Worm (Caenorhabditis elegans): ENCODE measurements around the gene gvd-1.

The gvd-1 gene

ce11 chrII:423086-423485 is 34.6 kb downstream of the gvd-1 start, which contains the start of gene C24H12.8:
TSS of gene C24H12.8 (minus strand) at chrII:423186.
- TF ChIP-seq him-1 (tag; optimal IDR thresholded peaks at IDR 0.05) = no peak
- no peak for TF ChIP-seq attf-5 (GFP tag; optimal IDR thresholded peaks at IDR 0.05)
- TF ChIP-seq madf-8 (GFP tag; conservative IDR thresholded peaks at IDR 0.05) = no peak
- no peak for TF ChIP-seq hmg-1.2 (GFP tag; IDR thresholded peaks at IDR 0.05)
- TF ChIP-seq ccch-3 (GFP tag; optimal IDR thresholded peaks at IDR 0.05) = no peak
- no peak for TF ChIP-seq pha-4 (tag; optimal IDR thresholded peaks at IDR 0.05)
- TF ChIP-seq madf-6 (GFP tag; IDR thresholded peaks at IDR 0.05) = no peak
- TF ChIP-seq ztf-3 (GFP tag; optimal IDR thresholded peaks at IDR 0.05) = no peak
- TF ChIP-seq Y67H2A.10 (GFP tag; conservative IDR thresholded peaks at IDR 0.05) = no peak
- no peak for TF ChIP-seq nfya-2 (GFP tag; IDR thresholded peaks at IDR 0.05)
- TF ChIP-seq gei-17 (GFP tag; optimal IDR thresholded peaks at IDR 0.05) = no peak
- TF ChIP-seq nfya-1 (tag; optimal IDR thresholded peaks at IDR 0.05; ENCODE audit: borderline replicate concordance, insufficient read depth) = no peak
- TF ChIP-seq sea-2 (GFP tag; IDR thresholded peaks at IDR 0.05) = no peak
- no peak for TF ChIP-seq mel-28 (tag; optimal IDR thresholded peaks at IDR 0.05; ENCODE audit: borderline replicate concordance)

- TF ChIP-seq nhr-90 (tag; optimal IDR thresholded peaks at IDR 0.05) (no peak), ceh-40 (GFP tag; IDR thresholded peaks at IDR 0.05) (no peak), lin-40 (tag; optimal IDR thresholded peaks at IDR 0.05) (no peak), F55B11.4 (tag; optimal IDR thresholded peaks at IDR 0.05; ENCODE audit: borderline replicate concordance, insufficient read depth) (no peak), mcd-1 (GFP tag; IDR thresholded peaks at IDR 0.05) (no peak), pha-4 (tag; optimal IDR thresholded peaks at IDR 0.05) (no peak), dpff-1 (tag; optimal IDR thresholded peaks at IDR 0.05) (no peak), lin-26 (GFP tag; IDR thresholded peaks at IDR 0.05) (no peak), nfya-1 (tag; optimal IDR thresholded peaks at IDR 0.05; ENCODE audit: borderline replicate concordance, insufficient read depth) (no peak), bed-2 (GFP tag; IDR thresholded peaks at IDR 0.05) (no peak), mes-4 (tag; optimal IDR thresholded peaks at IDR 0.05) (no peak), zfh-2 (GFP tag; conservative IDR thresholded peaks at IDR 0.05) (no peak), attf-5 (GFP tag; optimal IDR thresholded peaks at IDR 0.05) (no peak), K12H6.12 (tag; optimal IDR thresholded peaks at IDR 0.05) (no peak), F57C9.4 (tag; optimal IDR thresholded peaks at IDR 0.05) (no peak), Y53F4B.3 (GFP tag; IDR thresholded peaks at IDR 0.05) (no peak), ccch-3 (GFP tag; optimal IDR thresholded peaks at IDR 0.05) (no peak), ztf-18 (tag; optimal IDR thresholded peaks at IDR 0.05) (no peak), nhr-120 (GFP tag; IDR thresholded peaks at IDR 0.05) (no peak), attf-6 (GFP tag; IDR thresholded peaks at IDR 0.05) (no peak)
Measured at ce11 chrII:418782-419181, 38.9 kb downstream of the gvd-1 start, which contains the start of gene C24H12.6. TSS of gene C24H12.6 (minus strand) at chrII:418882.

- TF ChIP-seq madf-6 (GFP tag; IDR thresholded peaks at IDR 0.05) (0 out of 2 replicates have a peak, but pooled peaks have one; percentile 47), him-1 (tag; optimal IDR thresholded peaks at IDR 0.05) (peak; percentile 56), ztf-18 (tag; optimal IDR thresholded peaks at IDR 0.05) (peak; percentile 87)
Measured at ce11 chrII:416808-417207, 40.9 kb downstream of the gvd-1 start.

ce11 chrII:410832-411231 is 46.9 kb downstream of the gvd-1 start, which contains the start of the genes dnsn-1 and C24H12.4:
TSS of gene dnsn-1 (minus strand) at chrII:410932.
TSS of gene C24H12.4 (plus strand) at chrII:411222.
- TF ChIP-seq F39B2.1 (GFP tag; IDR thresholded peaks at IDR 0.05) = no peak
- no peak for TF ChIP-seq Y79H2A.3 (GFP tag; conservative IDR thresholded peaks at IDR 0.05)
- no peak for TF ChIP-seq ets-4 (GFP tag; optimal IDR thresholded peaks at IDR 0.05)
- peak; percentile 88 for TF ChIP-seq B0336.3 (GFP tag; IDR thresholded peaks at IDR 0.05)
- TF ChIP-seq attf-5 (GFP tag; optimal IDR thresholded peaks at IDR 0.05) = peak; percentile 76
- TF ChIP-seq sea-2 (GFP tag; IDR thresholded peaks at IDR 0.05) = no peak
- peak in 2 of 3 experiments; percentile 37 to 96 for TF ChIP-seq lin-35 (GFP tag; optimal IDR thresholded peaks at IDR 0.05)
- no peak for TF ChIP-seq F57C9.4 (tag; optimal IDR thresholded peaks at IDR 0.05)
- TF ChIP-seq xnd-1 (tag; optimal IDR thresholded peaks at IDR 0.05) = peak; percentile 44
- no peak for TF ChIP-seq nfya-2 (GFP tag; IDR thresholded peaks at IDR 0.05)
- no peak for TF ChIP-seq die-1 (tag; optimal IDR thresholded peaks at IDR 0.05)
- no peak for TF ChIP-seq B0261.1 (tag; optimal IDR thresholded peaks at IDR 0.05)
- no peak for TF ChIP-seq ztf-28 (GFP tag; IDR thresholded peaks at IDR 0.05)
- TF ChIP-seq ztf-6 (GFP tag; IDR thresholded peaks at IDR 0.05) = no peak
- peak; percentile 58 for TF ChIP-seq attf-3 (GFP tag; conservative IDR thresholded peaks at IDR 0.05)
- TF ChIP-seq ccch-3 (GFP tag; optimal IDR thresholded peaks at IDR 0.05) = no peak
- TF ChIP-seq ceh-27 (GFP tag; optimal IDR thresholded peaks at IDR 0.05) = no peak
- no peak for TF ChIP-seq unc-130 (GFP tag; optimal IDR thresholded peaks at IDR 0.05)
- 0 out of 2 replicates have a peak, but pooled peaks have one; percentile 18 for TF ChIP-seq Y95B8A.8 (GFP tag; IDR thresholded peaks at IDR 0.05)

All from whole organism, young adult.